Fruit fly (Drosophila melanogaster): Measurements from ENCODE around the gene salt.

The salt gene

DNA sequence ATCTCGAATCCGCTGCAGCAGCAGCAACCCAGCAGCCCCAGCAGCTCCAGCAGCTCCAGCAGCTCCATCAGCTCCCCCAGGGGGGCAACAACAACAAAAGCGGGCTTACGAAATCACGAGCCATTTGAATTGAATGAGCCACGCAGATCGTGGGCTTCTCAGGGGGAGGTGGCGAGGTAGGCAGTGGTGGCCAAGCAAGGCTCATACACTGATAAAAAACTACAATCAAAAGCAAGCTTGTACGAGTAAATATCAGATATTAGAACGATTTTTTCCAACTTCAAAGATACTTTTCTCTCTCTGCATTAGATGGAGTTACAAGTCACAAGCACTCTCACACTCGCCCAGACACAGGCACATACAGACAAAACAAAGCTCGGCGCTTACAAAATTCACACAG is 45.4 kb downstream of the salt start (continued):
- TF ChIP-seq CG17385 (GFP tag; optimal IDR thresholded peaks at IDR 0.05) (no peak), Trl (optimal IDR thresholded peaks at IDR 0.05) (no peak), Trl (GFP tag; optimal IDR thresholded peaks at IDR 0.05) (no peak), MESR4 (GFP tag; optimal IDR thresholded peaks at IDR 0.05) (no peak), nom (GFP tag; optimal IDR thresholded peaks at IDR 0.05) (no peak), rib (GFP tag; IDR thresholded peaks at IDR 0.05) (no peak), CG14965 (GFP tag; optimal IDR thresholded peaks at IDR 0.05; ENCODE audit: borderline replicate concordance) (no peak), HLH3B (GFP tag; IDR thresholded peaks at IDR 0.05) (0 out of 2 replicates have a peak, but pooled peaks have one; percentile 32), unpg (GFP tag; optimal IDR thresholded peaks at IDR 0.05) (no peak), her (GFP tag; optimal IDR thresholded peaks at IDR 0.05) (no peak), C15 (GFP tag; IDR thresholded peaks at IDR 0.05) (0 out of 3 replicates have a peak, but pooled peaks have one; percentile 7), CG14710 (tag; optimal IDR thresholded peaks at IDR 0.05) (no peak), yki (optimal IDR thresholded peaks at IDR 0.05) (no peak), zfh1 (GFP tag; IDR thresholded peaks at IDR 0.05) (0 out of 3 replicates have a peak, but pooled peaks have one; percentile 17), CG4617 (GFP tag; optimal IDR thresholded peaks at IDR 0.05; ENCODE audit: borderline replicate concordance) (no peak), CG4424 (GFP tag; optimal IDR thresholded peaks at IDR 0.05) (peak; percentile 43), Vsx1 (GFP tag; optimal IDR thresholded peaks at IDR 0.05) (no peak), kni (GFP tag; optimal IDR thresholded peaks at IDR 0.05) (no peak), CG12659 (GFP tag; optimal IDR thresholded peaks at IDR 0.05) (no peak), CG8765 (GFP tag; IDR thresholded peaks at IDR 0.05) (no peak), CG4854 (GFP tag; optimal IDR thresholded peaks at IDR 0.05) (no peak), CG31441 (GFP tag; IDR thresholded peaks at IDR 0.05) (no peak), fd64A (GFP tag; optimal IDR thresholded peaks at IDR 0.05) (no peak), tio (GFP tag; optimal IDR thresholded peaks at IDR 0.05) (no peak), Dip2 (GFP tag; IDR thresholded peaks at IDR 0.05) (no peak), HLHmδ (GFP tag; optimal IDR thresholded peaks at IDR 0.05) (no peak), CG18619 (GFP tag; optimal IDR thresholded peaks at IDR 0.05) (no peak), CG11247 (GFP tag; IDR thresholded peaks at IDR 0.05) (no peak), Oli (tag; optimal IDR thresholded peaks at IDR 0.05) (peak; percentile 33), usp (GFP tag; optimal IDR thresholded peaks at IDR 0.05) (no peak), E2f1 (GFP tag; IDR thresholded peaks at IDR 0.05) (peak; percentile 53; the same call in 1 of the 2 replicates), CG4360 (GFP tag; IDR thresholded peaks at IDR 0.05) (peak; percentile 75), zen2 (GFP tag; IDR thresholded peaks at IDR 0.05; ENCODE audit: partially characterized antibody) (no peak), CG6765 (GFP tag; optimal IDR thresholded peaks at IDR 0.05) (no peak), Neu2 (GFP tag; optimal IDR thresholded peaks at IDR 0.05; ENCODE audit: borderline replicate concordance) (no peak), CG1024 (GFP tag; IDR thresholded peaks at IDR 0.05) (peak; percentile 15; the same call in 1 of the 2 replicates), CG18011 (GFP tag; optimal IDR thresholded peaks at IDR 0.05) (no peak), CG3065 (GFP tag; optimal IDR thresholded peaks at IDR 0.05) (no peak), CG34422 (GFP tag; IDR thresholded peaks at IDR 0.05) (no peak), CG8281 (tag; optimal IDR thresholded peaks at IDR 0.05) (no peak), Ssrp (tag; optimal IDR thresholded peaks at IDR 0.05) (no peak), Sry-δ (GFP tag; optimal IDR thresholded peaks at IDR 0.05) (no peak), dan (GFP tag; IDR thresholded peaks at IDR 0.05) (no peak), corto (GFP tag; optimal IDR thresholded peaks at IDR 0.05) (no peak), Opbp (GFP tag; IDR thresholded peaks at IDR 0.05; ENCODE audit: partially characterized antibody) (no peak), inv (GFP tag; IDR thresholded peaks at IDR 0.05; ENCODE audit: partially characterized antibody) (no peak), D19B (GFP tag; optimal IDR thresholded peaks at IDR 0.05) (no peak), Ptx1 (GFP tag; IDR thresholded peaks at IDR 0.05) (peak; percentile 68), CTCF (GFP tag; optimal IDR thresholded peaks at IDR 0.05) (no peak), CG3995 (GFP tag; optimal IDR thresholded peaks at IDR 0.05) (no peak), Mrtf (GFP tag; IDR thresholded peaks at IDR 0.05) (no peak), scrt (GFP tag; optimal IDR thresholded peaks at IDR 0.05) (no peak)

Data from whole organism, embryonic.